Fruit fly (Drosophila melanogaster) whole organism, prepupa: Measurements from ENCODE around the gene CG10013.

ENCODE experiments used
- Blimp-1 ChIP-seq: fragments of 200-800 bp; sonication (Bioruptor generic); optimal IDR thresholded peaks from 3 replicates; lab custom pipeline; 2017; ENCODE audit warnings: missing biosample characterization, missing genetic modification characterization, mild to moderate bottlenecking, moderate library complexity, missing genetic modification reagents
- CG10631 ChIP-seq: fragments of 200-800 bp; sonication (Bioruptor generic); optimal IDR thresholded peaks from 2 replicates; lab custom pipeline; 2016; ENCODE audit warnings: missing biosample characterization, missing genetic modification characterization
- CG10669 ChIP-seq: fragments of 200-800 bp; sonication (Bioruptor generic); optimal IDR thresholded peaks from 3 replicates; lab custom pipeline; 2018; ENCODE audit warnings: missing biosample characterization, mild to moderate bottlenecking, missing genetic modification characterization, moderate library complexity
- CG11294 ChIP-seq: fragments of 200-800 bp; sonication (Bioruptor generic); IDR thresholded peaks from 2 replicates; pipeline ENCODE4 v1.3.6; 2022; ENCODE audit warnings: missing biosample characterization, missing genetic modification characterization
- CG11762 ChIP-seq: fragments of 200-800 bp; sonication (Bioruptor generic); optimal IDR thresholded peaks from 3 replicates; lab custom pipeline; 2016; ENCODE audit warnings: missing biosample characterization, missing genetic modification characterization; ENCODE audit not compliant: insufficient read depth
- CG15336 ChIP-seq: fragments of 200-800 bp; sonication (Bioruptor generic); IDR thresholded peaks from 2 replicates; pipeline ENCODE4 v1.3.6; 2022; ENCODE audit warnings: missing biosample characterization, missing genetic modification characterization
- CG1621 ChIP-seq: fragments of 200-800 bp; sonication (Bioruptor generic); optimal IDR thresholded peaks from 3 replicates; lab custom pipeline; 2018; ENCODE audit warnings: missing biosample characterization, mild to moderate bottlenecking, missing genetic modification characterization
- CG31627 ChIP-seq: fragments of 200-800 bp; sonication (Bioruptor generic); optimal IDR thresholded peaks from 3 replicates; lab custom pipeline; 2016; ENCODE audit warnings: missing biosample characterization, missing genetic modification characterization
- CG3919 ChIP-seq: fragments of 200-800 bp; sonication (Bioruptor generic); optimal IDR thresholded peaks from 3 replicates; lab custom pipeline; 2016; ENCODE audit warnings: missing biosample characterization, missing genetic modification characterization
- CG6854 ChIP-seq: fragments of 200-800 bp; sonication (Bioruptor generic); optimal IDR thresholded peaks from 2 replicates; lab custom pipeline; 2017; ENCODE audit warnings: missing biosample characterization, mild to moderate bottlenecking, missing genetic modification characterization
- CG8319 ChIP-seq: fragments of 200-800 bp; sonication (Bioruptor generic); optimal IDR thresholded peaks from 3 replicates; lab custom pipeline; 2016; ENCODE audit warnings: missing biosample characterization, missing genetic modification characterization
- CG8632 ChIP-seq: fragments of 200-800 bp; sonication (Bioruptor generic); optimal IDR thresholded peaks from 3 replicates; lab custom pipeline; 2016; ENCODE audit warnings: missing biosample characterization, missing genetic modification characterization
- CG9139 ChIP-seq: fragments of 200-800 bp; sonication (Bioruptor generic); optimal IDR thresholded peaks from 3 replicates; lab custom pipeline; 2017; ENCODE audit warnings: missing biosample characterization, mild to moderate bottlenecking, missing genetic modification characterization
- Eip78C ChIP-seq: fragments of 200-800 bp; sonication (Bioruptor generic); peaks from one replicate; lab custom pipeline; 2016; ENCODE audit warnings: missing biosample characterization, missing genetic modification characterization
- Hr38 ChIP-seq: sonication (Bioruptor generic); optimal IDR thresholded peaks from 2 replicates; lab custom pipeline; 2016; ENCODE audit warnings: missing biosample characterization, missing genetic modification characterization
- Hr39 ChIP-seq: fragments of 200-800 bp; sonication (Bioruptor generic); optimal IDR thresholded peaks from 2 replicates; lab custom pipeline; 2016; ENCODE audit warnings: missing biosample characterization, missing genetic modification characterization
- Hr4 ChIP-seq: fragments of 200-800 bp; sonication (Bioruptor generic); optimal IDR thresholded peaks from 3 replicates; lab custom pipeline; 2016; ENCODE audit warnings: missing biosample characterization, missing genetic modification characterization
- Lpt ChIP-seq: fragments of 200-800 bp; sonication (Bioruptor generic); optimal IDR thresholded peaks from 3 replicates; lab custom pipeline; 2016; ENCODE audit warnings: missing biosample characterization, missing genetic modification characterization
- Met ChIP-seq: fragments of 200-800 bp; sonication (Bioruptor generic); optimal IDR thresholded peaks from 3 replicates; lab custom pipeline; 2016; ENCODE audit warnings: missing biosample characterization, missing genetic modification characterization
- Smox ChIP-seq: fragments of 200-800 bp; sonication (Bioruptor generic); optimal IDR thresholded peaks from 3 replicates; lab custom pipeline; 2016; ENCODE audit warnings: missing biosample characterization, missing genetic modification characterization
- Sox102F ChIP-seq: fragments of 200-800 bp; sonication (Bioruptor generic); optimal IDR thresholded peaks from 2 replicates; lab custom pipeline; 2016; ENCODE audit warnings: missing biosample characterization, mild to moderate bottlenecking, missing genetic modification characterization
- Sox14 ChIP-seq: fragments of 200-800 bp; sonication (Bioruptor generic); optimal IDR thresholded peaks from 3 replicates; lab custom pipeline; 2016; ENCODE audit warnings: missing biosample characterization, missing genetic modification characterization
- Sox15 ChIP-seq: fragments of 200-800 bp; sonication (Bioruptor generic); optimal IDR thresholded peaks from 3 replicates; lab custom pipeline; 2016; ENCODE audit warnings: missing biosample characterization, missing genetic modification characterization
- acj6 ChIP-seq: fragments of 200-800 bp; sonication (Bioruptor generic); optimal IDR thresholded peaks from 3 replicates; lab custom pipeline; 2016; ENCODE audit warnings: missing biosample characterization, missing genetic modification characterization
- cyc ChIP-seq: fragments of 200-800 bp; sonication (Bioruptor generic); optimal IDR thresholded peaks from 3 replicates; lab custom pipeline; 2016; ENCODE audit warnings: missing biosample characterization, missing genetic modification characterization
- dac ChIP-seq: fragments of 200-800 bp; sonication (Bioruptor generic); optimal IDR thresholded peaks from 2 replicates; lab custom pipeline; 2017; ENCODE audit warnings: missing biosample characterization, mild to moderate bottlenecking, missing genetic modification characterization
- dsx ChIP-seq: fragments of 200-800 bp; optimal IDR thresholded peaks from 3 replicates; lab custom pipeline; 2019; ENCODE audit warnings: missing biosample characterization, mild to moderate bottlenecking, missing genetic modification characterization, moderate library complexity; ENCODE audit not compliant: poor library complexity, severe bottlenecking
- eg ChIP-seq: fragments of 200-800 bp; sonication (Bioruptor generic); IDR thresholded peaks from 3 replicates; pipeline ENCODE4 v1.3.6; 2022; ENCODE audit warnings: missing biosample characterization, missing genetic modification characterization
- esn ChIP-seq: fragments of 200-800 bp; sonication (Bioruptor generic); optimal IDR thresholded peaks from 2 replicates; lab custom pipeline; 2016; ENCODE audit warnings: missing biosample characterization, mild to moderate bottlenecking, missing genetic modification characterization, moderate library complexity
- fd85E ChIP-seq: fragments of 200-800 bp; sonication (Bioruptor generic); optimal IDR thresholded peaks from 3 replicates; lab custom pipeline; 2016; ENCODE audit warnings: missing biosample characterization, missing genetic modification characterization
- fkh ChIP-seq: fragments of 200-800 bp; sonication (Bioruptor generic); optimal IDR thresholded peaks from 3 replicates; lab custom pipeline; 2017; ENCODE audit warnings: missing biosample characterization, mild to moderate bottlenecking, missing genetic modification characterization, moderate library complexity
- lz ChIP-seq: fragments of 200-800 bp; sonication (Bioruptor generic); optimal IDR thresholded peaks from 3 replicates; lab custom pipeline; 2016; ENCODE audit warnings: missing biosample characterization, missing genetic modification characterization
- net ChIP-seq: fragments of 200-800 bp; sonication (Bioruptor generic); optimal IDR thresholded peaks from 3 replicates; lab custom pipeline; 2016; ENCODE audit warnings: missing biosample characterization, missing genetic modification characterization
- salr ChIP-seq, 2 experiments: fragments of 200-800 bp; sonication (Bioruptor generic); optimal IDR thresholded peaks; 3 replicates each; lab custom pipeline; 2016 to 2018; ENCODE audit warnings: missing biosample characterization in 2 of 2, missing genetic modification characterization in 2 of 2, mild to moderate bottlenecking in 1 of 2
- spab ChIP-seq: fragments of 200-800 bp; sonication (Bioruptor generic); optimal IDR thresholded peaks from 2 replicates; lab custom pipeline; 2017; ENCODE audit warnings: missing biosample characterization, mild to moderate bottlenecking, missing genetic modification characterization, missing genetic modification reagents
- ss ChIP-seq, 2 experiments: fragments of 200-800 bp; sonication (Bioruptor generic); optimal IDR thresholded peaks; 2 replicates in 1 of 2; 3 replicates in 1 of 2; lab custom pipeline; 2017 to 2018; ENCODE audit warnings: mild to moderate bottlenecking in 2 of 2, missing biosample characterization in 2 of 2, missing genetic modification characterization in 2 of 2, moderate library complexity in 1 of 2
- svp ChIP-seq: fragments of 200-800 bp; sonication (Bioruptor generic); peaks from one replicate; lab custom pipeline; 2016; ENCODE audit warnings: missing biosample characterization, missing genetic modification characterization
- vri ChIP-seq: fragments of 200-800 bp; sonication (Bioruptor generic); optimal IDR thresholded peaks from 3 replicates; lab custom pipeline; 2016; ENCODE audit warnings: missing biosample characterization, mild to moderate bottlenecking, missing genetic modification characterization

Gene CG10013

dm6 chr3R:12352003-12352402 lies 28.7 kb downstream of the CG10013 start, which contains the start of gene CG10041:
Gene CG10041 (minus strand): TSS chr3R:12352103.
- TF ChIP-seq CG8632 (GFP tag; lab: Kevin White, UChicago), result no peak
- TF ChIP-seq cyc, result no peak
- TF ChIP-seq eg (GFP tag; lab: Robert Waterston, UW), result no peak
- TF ChIP-seq Hr38 (GFP tag; lab: Kevin White, UChicago), result no peak
- TF ChIP-seq CG31627 (GFP tag; lab: Kevin White, UChicago), result no peak
- no peak for TF ChIP-seq dsx (GFP tag; lab: Kevin White, UChicago)
- no peak for TF ChIP-seq net
- TF ChIP-seq dac (GFP tag; lab: Kevin White, UChicago), result no peak
- TF ChIP-seq esn (GFP tag; lab: Kevin White, UChicago), result no peak
- TF ChIP-seq CG8319 (GFP tag; lab: Kevin White, UChicago), result no peak
- no peak for TF ChIP-seq ss (GFP tag; optimal IDR thresholded peaks at IDR 0.05; lab: Kevin White, UChicago)
- TF ChIP-seq Lpt (GFP tag; lab: Kevin White, UChicago), result no peak
- TF ChIP-seq spab (GFP tag; lab: Kevin White, UChicago), result no peak
- no peak for TF ChIP-seq Blimp-1
- no peak for TF ChIP-seq CG9139
- TF ChIP-seq CG15336 (GFP tag; lab: Robert Waterston, UW), result no peak
- TF ChIP-seq CG11294 (GFP tag; lab: Robert Waterston, UW), result no peak

DNA sequence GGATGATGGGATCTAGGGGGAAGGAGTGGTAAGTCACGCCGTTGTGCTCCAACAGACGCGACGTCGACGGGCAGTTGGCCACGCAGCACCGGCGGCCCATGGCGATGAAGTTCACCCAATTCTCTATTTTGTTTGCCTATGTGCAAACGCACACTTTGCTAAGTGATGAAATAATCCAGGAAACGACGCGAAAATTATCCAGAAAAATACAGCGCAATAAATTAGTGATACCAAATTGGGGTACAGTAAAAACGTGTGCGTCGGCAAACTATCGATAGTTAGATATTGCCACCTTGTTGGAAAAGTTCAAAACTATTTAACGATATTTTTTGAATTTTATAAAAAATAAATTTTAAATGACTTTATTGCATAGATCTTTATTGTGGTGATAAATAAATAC lies 32.7 kb downstream of the CG10013 start, which contains the start of gene MBD-R2:
TSS of gene MBD-R2 (minus strand) at position 222 of the 400 bp plus-strand sequence.
- TF ChIP-seq esn (GFP tag; lab: Kevin White, UChicago) (peak; percentile 8), Eip78C (GFP tag; lab: Kevin White, UChicago) (no peak), fd85E (GFP tag; lab: Kevin White, UChicago) (no peak), dsx (GFP tag; lab: Kevin White, UChicago) (no peak)

dm6 chr3R:12359837-12360236 lies 36.5 kb downstream of the CG10013 start, which contains the start of gene CG4115:
Gene CG4115 (plus strand): TSS chr3R:12360008.
- TF ChIP-seq eg (GFP tag; lab: Robert Waterston, UW) (no peak), Blimp-1 (peak; percentile 75), CG6854 (GFP tag; lab: Kevin White, UChicago) (peak; percentile 26), CG3919 (peak; percentile 1), Met (GFP tag; lab: Kevin White, UChicago) (no peak), Lpt (GFP tag; lab: Kevin White, UChicago) (no peak), Eip78C (GFP tag; lab: Kevin White, UChicago) (peak; percentile 57), Hr4 (GFP tag; lab: Kevin White, UChicago) (no peak), CG1621 (tag; lab: Kevin White, UChicago) (no peak), CG10631 (no peak), CG11762 (no peak)

- TF ChIP-seq svp (no peak), acj6 (GFP tag; lab: Kevin White, UChicago) (no peak), CG31627 (GFP tag; lab: Kevin White, UChicago) (no peak), salr (GFP tag; optimal IDR thresholded peaks at IDR 0.05; lab: Kevin White, UChicago) (no peak), fkh (GFP tag; lab: Kevin White, UChicago) (no peak), Blimp-1 (no peak), Hr39 (GFP tag; lab: Kevin White, UChicago) (no peak), vri (GFP tag; lab: Kevin White, UChicago) (no peak), CG10631 (no peak), CG10669 (GFP tag; lab: Kevin White, UChicago) (no peak), lz (GFP tag; lab: Kevin White, UChicago) (no peak), Eip78C (GFP tag; lab: Kevin White, UChicago) (no peak), Smox (GFP tag; lab: Kevin White, UChicago) (no peak), fd85E (GFP tag; lab: Kevin White, UChicago) (no peak), Sox15 (GFP tag; lab: Kevin White, UChicago) (no peak), CG15336 (GFP tag; lab: Robert Waterston, UW) (no peak), Sox102F (GFP tag; lab: Kevin White, UChicago) (no peak), spab (GFP tag; lab: Kevin White, UChicago) (no peak), CG11294 (GFP tag; lab: Robert Waterston, UW) (no peak), Sox14 (GFP tag; lab: Kevin White, UChicago) (no peak)
These were observed 38.7 kb downstream of the CG10013 start for dm6 chr3R:12361962-12362497.
